Fruit fly (Drosophila melanogaster): ENCODE data around the gene Prps.

Prps gene

DNA sequence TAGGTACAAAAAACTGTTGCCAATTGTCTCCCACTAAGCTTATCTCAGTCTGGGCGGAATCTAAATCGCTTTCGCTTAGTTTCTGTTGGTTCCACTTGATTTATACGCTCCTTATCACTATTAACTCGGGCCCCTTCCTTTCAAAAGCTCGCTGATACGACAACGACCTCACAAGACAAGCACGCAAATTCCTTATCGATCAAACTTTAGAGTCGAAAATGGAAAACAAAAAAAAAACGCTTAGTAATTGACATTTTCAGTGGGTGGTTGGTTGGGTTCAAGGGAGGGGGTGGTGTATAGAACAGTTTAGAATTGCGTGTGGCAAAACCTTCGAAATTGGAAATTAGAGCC lies 5.0 kb downstream of the Prps start (continued):
- peak; percentile 24 for TF ChIP-seq Ets65A (GFP tag)
- TF ChIP-seq fru (optimal IDR thresholded peaks at IDR 0.05), result no peak
- no peak for TF ChIP-seq Scr (GFP tag; IDR thresholded peaks at IDR 0.05; ENCODE audit: partially characterized antibody)
- peak; percentile 97 for TF ChIP-seq exex (tag; optimal IDR thresholded peaks at IDR 0.05)
- TF ChIP-seq ATbp (GFP tag; optimal IDR thresholded peaks at IDR 0.05), result no peak
- TF ChIP-seq MBD-R2 (GFP tag; IDR thresholded peaks at IDR 0.05), result 0 out of 2 replicates have a peak, but pooled peaks have one; percentile 5
- TF ChIP-seq Hr39 (optimal IDR thresholded peaks at IDR 0.05), result no peak
- no peak for TF ChIP-seq CG32532 (GFP tag; IDR thresholded peaks at IDR 0.05)
- no peak for TF ChIP-seq CG9215 (GFP tag; IDR thresholded peaks at IDR 0.05)
- TF ChIP-seq ato (GFP tag; IDR thresholded peaks at IDR 0.05; ENCODE audit: partially characterized antibody), result no peak
- no peak for TF ChIP-seq zen2 (GFP tag; IDR thresholded peaks at IDR 0.05; ENCODE audit: partially characterized antibody)
- peak; percentile 4; the same call in 1 of the 2 replicates for TF ChIP-seq Adf1 (GFP tag; IDR thresholded peaks at IDR 0.05)
- no peak for TF ChIP-seq CG9437 (GFP tag; optimal IDR thresholded peaks at IDR 0.05)
- no peak for TF ChIP-seq pzg (GFP tag; optimal IDR thresholded peaks at IDR 0.05)
- TF ChIP-seq cad (GFP tag; optimal IDR thresholded peaks at IDR 0.05), result no peak
- TF ChIP-seq eve (GFP tag; optimal IDR thresholded peaks at IDR 0.05), result no peak
- TF ChIP-seq CG14965 (GFP tag; optimal IDR thresholded peaks at IDR 0.05; ENCODE audit: borderline replicate concordance), result no peak
- no peak for TF ChIP-seq usp (GFP tag; optimal IDR thresholded peaks at IDR 0.05)
- TF ChIP-seq CG12659 (GFP tag; optimal IDR thresholded peaks at IDR 0.05), result no peak
- TF ChIP-seq CG6791 (GFP tag; IDR thresholded peaks at IDR 0.05; ENCODE audit: partially characterized antibody), result 0 out of 3 replicates have a peak, but pooled peaks have one; percentile 40
- peak; percentile 89 for TF ChIP-seq mirr (GFP tag; optimal IDR thresholded peaks at IDR 0.05)
- no peak for TF ChIP-seq CG8388 (GFP tag; optimal IDR thresholded peaks at IDR 0.05)
- no peak for TF ChIP-seq nerfin-2 (GFP tag; IDR thresholded peaks at IDR 0.05; ENCODE audit: partially characterized antibody)
- TF ChIP-seq Sox102F (GFP tag; optimal IDR thresholded peaks at IDR 0.05), result no peak
- no peak for TF ChIP-seq CG1602 (GFP tag; optimal IDR thresholded peaks at IDR 0.05)
- peak; percentile 90 for TF ChIP-seq GATAe (GFP tag; conservative IDR thresholded peaks at IDR 0.05)
- no peak for TF ChIP-seq knrl (GFP tag; IDR thresholded peaks at IDR 0.05; ENCODE audit: partially characterized antibody)
- TF ChIP-seq shn (GFP tag; optimal IDR thresholded peaks at IDR 0.05), result no peak
- no peak for TF ChIP-seq Dref (GFP tag; IDR thresholded peaks at IDR 0.05)
- peak; percentile 55 for TF ChIP-seq sqz (GFP tag; optimal IDR thresholded peaks at IDR 0.05)
- TF ChIP-seq Rx (GFP tag; IDR thresholded peaks at IDR 0.05), result no peak
- no peak for TF ChIP-seq CG34422 (GFP tag; IDR thresholded peaks at IDR 0.05)
- no peak for TF ChIP-seq CG10321 (GFP tag; IDR thresholded peaks at IDR 0.05)
- no peak for TF ChIP-seq CG42726 (GFP tag; IDR thresholded peaks at IDR 0.05; ENCODE audit: partially characterized antibody)
- TF ChIP-seq disco-r (GFP tag; optimal IDR thresholded peaks at IDR 0.05), result no peak
- TF ChIP-seq dpn (GFP tag; optimal IDR thresholded peaks at IDR 0.05), result no peak
- no peak for TF ChIP-seq Camta (GFP tag; optimal IDR thresholded peaks at IDR 0.05)
- TF ChIP-seq Abd-B (GFP tag; optimal IDR thresholded peaks at IDR 0.05), result no peak
- TF ChIP-seq sob (GFP tag; IDR thresholded peaks at IDR 0.05), result no peak
- TF ChIP-seq gro (GFP tag; optimal IDR thresholded peaks at IDR 0.05), result peak; percentile 60
- no peak for TF ChIP-seq mam (GFP tag; optimal IDR thresholded peaks at IDR 0.05)
- TF ChIP-seq ftz-f1 (GFP tag; optimal IDR thresholded peaks at IDR 0.05), result peak; percentile 51
- TF ChIP-seq TFAM (GFP tag; optimal IDR thresholded peaks at IDR 0.05), result no peak
- peak; percentile 51 for TF ChIP-seq CG10543 (GFP tag; optimal IDR thresholded peaks at IDR 0.05)
- no peak for TF ChIP-seq CG9609 (GFP tag; optimal IDR thresholded peaks at IDR 0.05)
- TF ChIP-seq grn (GFP tag; optimal IDR thresholded peaks at IDR 0.05), result peak; percentile 85
- TF ChIP-seq Ravus (GFP tag; IDR thresholded peaks at IDR 0.05), result no peak
- no peak for TF ChIP-seq dysf (GFP tag; IDR thresholded peaks at IDR 0.05)
- peak; percentile 12 for TF ChIP-seq bigmax (GFP tag; optimal IDR thresholded peaks at IDR 0.05)
- TF ChIP-seq pho (GFP tag; optimal IDR thresholded peaks at IDR 0.05), result no peak
- TF ChIP-seq dan (GFP tag; IDR thresholded peaks at IDR 0.05), result no peak
- TF ChIP-seq pan (optimal IDR thresholded peaks at IDR 0.05), result no peak
- no peak for TF ChIP-seq pan (GFP tag; optimal IDR thresholded peaks at IDR 0.05 in 1 of 2, IDR thresholded peaks at IDR 0.05 in 1 of 2)

Data from whole organism, embryonic.